Worm (Caenorhabditis elegans) whole organism, early embryonic: ENCODE data around the gene vha-20.

ENCODE experiments used
- B0310.2 ChIP-seq: sonication (generic microtip); optimal IDR thresholded peaks from 2 replicates; lab custom pipeline; 2016; ENCODE audit warnings: mild to moderate bottlenecking, missing genetic modification characterization, missing compliant biosample characterization
- aly-1 ChIP-seq: sonication (generic microtip); optimal IDR thresholded peaks from 2 replicates; lab custom pipeline; 2016; ENCODE audit warnings: missing genetic modification characterization, missing compliant biosample characterization
- ama-1 ChIP-seq: fragments of 150-350 bp; optimal IDR thresholded peaks from 2 replicates; lab custom pipeline; 2014
- hmbx-1 ChIP-seq: sonication (generic microtip); optimal IDR thresholded peaks from 2 replicates; lab custom pipeline; 2016; ENCODE audit warnings: mild to moderate bottlenecking, missing genetic modification characterization, missing compliant biosample characterization
- hmg-4 ChIP-seq: fragments of 200-800 bp; sonication (Bioruptor generic); optimal IDR thresholded peaks from 2 replicates; lab custom pipeline; 2018; ENCODE audit warnings: mild to moderate bottlenecking, missing genetic modification characterization, missing compliant biosample characterization
- hnd-1 ChIP-seq: sonication (generic microtip); optimal IDR thresholded peaks from 2 replicates; lab custom pipeline; 2016; ENCODE audit warnings: missing genetic modification characterization, missing compliant biosample characterization
- sea-1 ChIP-seq: fragments of 200-800 bp; sonication (Bioruptor generic); conservative IDR thresholded peaks from 2 replicates; pipeline ENCODE4 v1.3.6; 2022; ENCODE audit warnings: missing genetic modification characterization, missing compliant biosample characterization
- tbx-11 ChIP-seq: fragments of 200-800 bp; sonication (Bioruptor generic); IDR thresholded peaks from 2 replicates; pipeline ENCODE4 v1.3.6; 2022; ENCODE audit warnings: missing genetic modification characterization, missing compliant biosample characterization
- tbx-37 ChIP-seq: fragments of 200-800 bp; sonication (Bioruptor generic); conservative IDR thresholded peaks from 2 replicates; pipeline ENCODE4 v1.3.6; 2022; ENCODE audit warnings: missing genetic modification reagents, missing genetic modification characterization, missing compliant biosample characterization

- TF ChIP-seq hnd-1 (tag; lab: Kevin White, UChicago) (no peak), sea-1 (GFP tag; lab: Robert Waterston, UW) (no peak), ama-1 (no peak), tbx-37 (GFP tag; lab: Robert Waterston, UW) (no peak), hmbx-1 (tag; lab: Kevin White, UChicago) (no peak), hmg-4 (no peak), tbx-11 (no peak), B0310.2 (tag; lab: Kevin White, UChicago) (no peak), aly-1 (tag; lab: Kevin White, UChicago) (no peak)
Observed at ce11 chrX:14206321-14206720, 42.0 kb upstream of the vha-20 start.
